Fruit fly (Drosophila melanogaster): Measurements from ENCODE around the gene Muc14A.

DNA sequence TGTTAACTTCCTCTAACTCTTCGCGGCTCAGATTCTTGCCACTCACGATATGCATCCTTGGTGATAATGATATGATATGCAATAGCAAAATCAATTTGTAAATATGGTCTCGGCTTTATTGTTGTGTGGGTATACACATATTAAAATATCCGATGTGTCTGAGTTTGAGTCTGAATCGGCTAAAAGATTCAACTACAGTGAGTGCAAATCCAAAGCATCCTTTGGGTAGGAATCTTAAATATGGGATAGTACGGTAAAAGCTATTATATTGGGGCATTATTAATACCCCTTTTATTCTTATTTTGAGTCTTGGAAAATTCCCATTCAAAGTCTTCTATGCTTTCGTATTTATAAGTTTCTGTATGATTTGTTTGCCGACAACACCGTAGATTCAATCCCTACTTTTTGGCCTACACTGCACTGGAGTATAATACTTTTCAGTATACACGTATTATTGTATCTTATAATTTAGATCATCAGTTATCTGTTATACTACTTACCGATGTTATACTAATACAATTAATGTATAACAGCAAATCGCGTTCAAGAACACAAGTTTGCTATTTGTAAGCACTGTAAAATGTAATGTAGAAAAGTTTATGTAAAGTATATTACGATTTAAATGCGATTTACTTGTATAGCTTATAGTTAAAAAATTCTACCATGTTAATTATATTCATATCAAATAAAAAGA is 54.0 kb downstream of the Muc14A start, which contains the start of gene CG12395:
- no peak for TF ChIP-seq kay (GFP tag; ENCODE audit: borderline replicate concordance)
- TF ChIP-seq cnc (optimal IDR thresholded peaks at IDR 0.05), result no peak
- no peak for TF ChIP-seq CG33017 (tag; optimal IDR thresholded peaks at IDR 0.05)
- TF ChIP-seq tj (GFP tag; optimal IDR thresholded peaks at IDR 0.05), result no peak

Measured in whole organism, adult.